Fruit fly (Drosophila melanogaster) whole organism, adult: ENCODE data around the gene CG9360.

ENCODE experiments used
- CG14711 ChIP-seq: fragments of 200-800 bp; sonication (Bioruptor generic); optimal IDR thresholded peaks from 2 replicates; lab custom pipeline; 2018; ENCODE audit warnings: missing biosample characterization, mild to moderate bottlenecking, missing genetic modification characterization, moderate library complexity
- CG1620 ChIP-seq: fragments of 200-800 bp; sonication (Bioruptor generic); optimal IDR thresholded peaks from 2 replicates; lab custom pipeline; 2016; ENCODE audit warnings: missing biosample characterization, missing genetic modification characterization
- CG5204 ChIP-seq: fragments of 200-800 bp; sonication (Bioruptor generic); optimal IDR thresholded peaks from 2 replicates; lab custom pipeline; 2016; ENCODE audit warnings: missing biosample characterization, missing genetic modification characterization
- Clk ChIP-seq: fragments of 200-800 bp; sonication (Bioruptor generic); optimal IDR thresholded peaks from 2 replicates; lab custom pipeline; 2017; ENCODE audit warnings: missing biosample characterization, missing genetic modification characterization
- cnc ChIP-seq, 2 experiments: fragments of >200 bp; optimal IDR thresholded peaks; 2 replicates each; lab custom pipeline; 2017
- kay ChIP-seq: fragments of 200-800 bp; sonication (Bioruptor generic); peaks from one replicate; lab custom pipeline; 2016; ENCODE audit warnings: missing biosample characterization, missing genetic modification characterization, borderline replicate concordance
- toe ChIP-seq: fragments of 200-800 bp; sonication (Bioruptor generic); optimal IDR thresholded peaks from 2 replicates; lab custom pipeline; 2016; ENCODE audit warnings: missing biosample characterization, missing genetic modification characterization

dm6 chrX:11787081-11787480 is 22.7 kb upstream of the CG9360 start, which contains the start of gene Karl:
- TF ChIP-seq cnc (optimal IDR thresholded peaks at IDR 0.05; lab: Kevin White, UChicago) (no peak), CG14711 (no peak), CG1620 (GFP tag; lab: Kevin White, UChicago) (no peak), toe (GFP tag; lab: Kevin White, UChicago) (no peak), kay (GFP tag; lab: Kevin White, UChicago) (no peak), Clk (GFP tag; lab: Kevin White, UChicago) (no peak), CG5204 (GFP tag; lab: Kevin White, UChicago) (no peak)
